ENCODE assay signal across 1 worm cellular context in genomic region chrIV:11027560-11027959, ce11.
TF ChIP-seq lines count a peak whose summit lies in the region.

No protein-coding gene starts in this region.

TF ChIP-seq in whole organism, L4 larva, 104 proteins besides CTCF, POLR2A, EP300 and RAD21 (continued from another document):
- TF ChIP-seq lin-1 (GFP tag; IDR thresholded peaks at IDR 0.05; lab: Robert Waterston, UW) (peak; percentile 66; the same call in 1 of the 2 replicates), Y105C5A.15 (GFP tag; IDR thresholded peaks at IDR 0.05; lab: Robert Waterston, UW) (no peak), nhr-10 (tag; optimal IDR thresholded peaks at IDR 0.05; lab: Kevin White, UChicago) (no peak), unc-130 (GFP tag; optimal IDR thresholded peaks at IDR 0.05; lab: Kevin White, UChicago) (no peak), Y75B8A.6 (GFP tag; IDR thresholded peaks at IDR 0.05; lab: Robert Waterston, UW) (no peak), zfp-3 (GFP tag; conservative IDR thresholded peaks at IDR 0.05; lab: Robert Waterston, UW) (no peak), mxl-2 (GFP tag; conservative IDR thresholded peaks at IDR 0.05; lab: Robert Waterston, UW) (no peak), R02D3.7 (tag; optimal IDR thresholded peaks at IDR 0.05; lab: Kevin White, UChicago) (no peak), ceh-28 (tag; optimal IDR thresholded peaks at IDR 0.05; lab: Kevin White, UChicago) (no peak), zip-2 (tag; optimal IDR thresholded peaks at IDR 0.05; lab: Kevin White, UChicago) (no peak), zag-1 (tag; optimal IDR thresholded peaks at IDR 0.05; lab: Kevin White, UChicago) (peak; percentile 52), mep-1 (tag; optimal IDR thresholded peaks at IDR 0.05; lab: Kevin White, UChicago) (peak; percentile 92), F10B5.3 (tag; optimal IDR thresholded peaks at IDR 0.05; lab: Kevin White, UChicago) (no peak), zip-11 (GFP tag; IDR thresholded peaks at IDR 0.05; lab: Robert Waterston, UW) (no peak), lin-15B (tag; optimal IDR thresholded peaks at IDR 0.05; lab: Kevin White, UChicago) (no peak), hlh-30 (tag; optimal IDR thresholded peaks at IDR 0.05; lab: Kevin White, UChicago; ENCODE audit: insufficient read depth) (peak; percentile 71), lim-7 (GFP tag; IDR thresholded peaks at IDR 0.05; lab: Robert Waterston, UW) (no peak), nhr-11 (tag; optimal IDR thresholded peaks at IDR 0.05; lab: Kevin White, UChicago) (peak; percentile 91), pqm-1 (tag; optimal IDR thresholded peaks at IDR 0.05; lab: Kevin White, UChicago) (peak; percentile 41), ceh-44 (GFP tag; IDR thresholded peaks at IDR 0.05; lab: Robert Waterston, UW) (no peak), ceh-32 (tag; optimal IDR thresholded peaks at IDR 0.05; lab: Kevin White, UChicago; ENCODE audit: poor library complexity) (no peak), madf-5 (GFP tag; IDR thresholded peaks at IDR 0.05; lab: Robert Waterston, UW) (no peak), hlh-11 (tag; optimal IDR thresholded peaks at IDR 0.05; lab: Kevin White, UChicago) (peak; percentile 94), saeg-2 (GFP tag; IDR thresholded peaks at IDR 0.05; lab: Robert Waterston, UW) (no peak), ceh-82 (tag; optimal IDR thresholded peaks at IDR 0.05; lab: Kevin White, UChicago) (no peak), ama-1 (optimal IDR thresholded peaks at IDR 0.05; lab: Kevin White, UChicago) (peak; percentile 71), lin-38 (GFP tag; IDR thresholded peaks at IDR 0.05; lab: Robert Waterston, UW) (peak; percentile 52), snpc-4 (tag; optimal IDR thresholded peaks at IDR 0.05; lab: Kevin White, UChicago) (no peak), daf-12 (tag; optimal IDR thresholded peaks at IDR 0.05; lab: Kevin White, UChicago) (no peak), egl-43 (GFP tag; IDR thresholded peaks at IDR 0.05; lab: Robert Waterston, UW) (no peak), skn-1 (tag; optimal IDR thresholded peaks at IDR 0.05; lab: Kevin White, UChicago) (no peak), hmg-1.1 (GFP tag; IDR thresholded peaks at IDR 0.05; lab: Robert Waterston, UW) (peak; percentile 71), aha-1 (tag; lab: Kevin White, UChicago) (peak; percentile 98), cey-2 (tag; optimal IDR thresholded peaks at IDR 0.05; lab: Kevin White, UChicago; ENCODE audit: borderline replicate concordance, insufficient read depth) (no peak), Y48G9A.11 (GFP tag; IDR thresholded peaks at IDR 0.05; lab: Robert Waterston, UW) (no peak), nhr-102 (tag; optimal IDR thresholded peaks at IDR 0.05; lab: Kevin White, UChicago) (peak; percentile 55), aly-2 (tag; optimal IDR thresholded peaks at IDR 0.05; lab: Kevin White, UChicago) (no peak), ceh-62 (tag; optimal IDR thresholded peaks at IDR 0.05; lab: Kevin White, UChicago) (no peak), nhr-25 (tag; optimal IDR thresholded peaks at IDR 0.05; lab: Kevin White, UChicago; ENCODE audit: borderline replicate concordance, insufficient read depth) (peak; percentile 75), sdz-12 (GFP tag; optimal IDR thresholded peaks at IDR 0.05; lab: Kevin White, UChicago) (no peak), F37D6.2 (tag; optimal IDR thresholded peaks at IDR 0.05; lab: Kevin White, UChicago) (peak; percentile 46), spr-3 (GFP tag; optimal IDR thresholded peaks at IDR 0.05; lab: Kevin White, UChicago) (no peak), daf-16 (GFP tag; optimal IDR thresholded peaks at IDR 0.05; lab: Kevin White, UChicago) (peak; percentile 53 to 55), daf-16 (tag; optimal IDR thresholded peaks at IDR 0.05; lab: Kevin White, UChicago) (peak; percentile 85), tag-97 (GFP tag; IDR thresholded peaks at IDR 0.05; lab: Robert Waterston, UW) (no peak), ctbp-1 (GFP tag; IDR thresholded peaks at IDR 0.05; lab: Robert Waterston, UW) (no peak), zfp-2 (tag; optimal IDR thresholded peaks at IDR 0.05; lab: Kevin White, UChicago) (no peak)
